Worm (Caenorhabditis elegans): ENCODE results near the gene marc-5.

ce11 chrII:12397656-12398055, 18.3 kb upstream of the marc-5 start, which contains the start of gene F57G9.7:
- TF ChIP-seq flt-1 (GFP tag; IDR thresholded peaks at IDR 0.05) = no peak
- no peak for TF ChIP-seq cog-1 (tag; optimal IDR thresholded peaks at IDR 0.05)
- TF ChIP-seq med-1 (GFP tag; optimal IDR thresholded peaks at IDR 0.05; ENCODE audit: insufficient read depth) = no peak
- no peak for TF ChIP-seq ztf-29 (GFP tag; IDR thresholded peaks at IDR 0.05)
- no peak for TF ChIP-seq tab-1 (GFP tag; IDR thresholded peaks at IDR 0.05)
- no peak for TF ChIP-seq ztf-23 (GFP tag; IDR thresholded peaks at IDR 0.05)
